Worm (Caenorhabditis elegans): ENCODE data around the gene str-260.

The str-260 gene

DNA sequence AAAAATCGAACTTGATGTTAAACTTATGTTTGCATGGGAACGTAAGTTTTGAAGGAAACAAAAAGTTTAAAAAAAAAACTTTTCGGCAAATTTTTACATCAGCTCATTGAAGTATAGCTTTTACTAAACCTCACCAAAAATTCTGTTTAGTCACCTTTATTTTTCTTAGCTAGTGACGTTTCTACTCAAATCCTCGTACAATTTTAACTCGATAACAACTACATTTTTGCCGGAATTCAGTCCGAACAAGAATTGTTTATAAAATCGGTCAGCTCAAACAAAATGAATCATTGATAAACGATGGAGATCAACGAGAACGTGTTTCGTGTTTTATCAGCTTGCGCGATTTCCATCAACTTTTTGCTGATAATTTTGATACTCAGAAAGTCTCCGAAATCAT lies at the start of gene str-260:
TSS of gene str-260 (plus strand) at position 301 of the 400 bp plus-strand sequence.
- TF ChIP-seq ceh-30 (tag; optimal IDR thresholded peaks at IDR 0.05) = no peak
- TF ChIP-seq C38D4.7 (GFP tag; optimal IDR thresholded peaks at IDR 0.05) = no peak
- TF ChIP-seq elt-2 (tag; optimal IDR thresholded peaks at IDR 0.05) = no peak
- TF ChIP-seq gmeb-2 (tag; optimal IDR thresholded peaks at IDR 0.05) = no peak
- TF ChIP-seq ets-4 (tag; optimal IDR thresholded peaks at IDR 0.05) = no peak
- no peak for TF ChIP-seq ceh-18 (tag; optimal IDR thresholded peaks at IDR 0.05)
- TF ChIP-seq tbx-2 (tag; optimal IDR thresholded peaks at IDR 0.05) = no peak
- no peak for TF ChIP-seq unc-55 (GFP tag; optimal IDR thresholded peaks at IDR 0.05)
- TF ChIP-seq ceh-9 (tag; optimal IDR thresholded peaks at IDR 0.05) = no peak
- TF ChIP-seq dve-1 (tag; optimal IDR thresholded peaks at IDR 0.05) = no peak
- TF ChIP-seq pqm-1 (tag; optimal IDR thresholded peaks at IDR 0.05) = no peak

DNA sequence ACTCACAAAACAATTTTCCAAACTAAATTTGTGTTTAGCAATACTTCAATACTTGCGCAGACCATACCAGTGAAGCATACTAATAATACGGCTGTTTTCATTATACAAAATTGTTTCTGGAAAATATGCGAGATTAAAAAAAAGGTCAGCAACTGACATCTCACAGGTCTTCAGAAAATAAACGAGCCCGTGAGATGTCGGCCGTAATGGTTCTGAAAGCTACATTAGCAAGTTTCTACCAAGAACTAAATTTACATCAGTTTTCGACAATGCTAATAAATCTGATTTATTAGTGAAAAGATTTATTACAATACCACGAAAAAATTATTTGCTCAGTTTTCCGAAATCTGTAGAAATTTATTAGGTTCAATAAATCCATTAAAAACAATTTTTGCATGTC lies 49.5 kb upstream of the str-260 start, which contains the start of gene srbc-31:
TSS of gene srbc-31 (minus strand) at position 101 of the 400 bp plus-strand sequence.
- TF ChIP-seq ceh-2 (tag; optimal IDR thresholded peaks at IDR 0.05) (no peak), ceh-6 (GFP tag; optimal IDR thresholded peaks at IDR 0.05) (no peak), ceh-45 (GFP tag; IDR thresholded peaks at IDR 0.05) (no peak), hlh-15 (tag; optimal IDR thresholded peaks at IDR 0.05) (no peak), F13H6.1 (tag; optimal IDR thresholded peaks at IDR 0.05) (no peak), C08G9.2 (tag; optimal IDR thresholded peaks at IDR 0.05) (no peak), pag-3 (tag; optimal IDR thresholded peaks at IDR 0.05; ENCODE audit: borderline replicate concordance) (no peak), nhr-232 (tag; optimal IDR thresholded peaks at IDR 0.05) (no peak), Y22D7AL.16 (tag; optimal IDR thresholded peaks at IDR 0.05) (no peak), pha-2 (tag; optimal IDR thresholded peaks at IDR 0.05) (no peak), K09A11.1 (tag; optimal IDR thresholded peaks at IDR 0.05; ENCODE audit: insufficient read depth) (no peak)

DNA sequence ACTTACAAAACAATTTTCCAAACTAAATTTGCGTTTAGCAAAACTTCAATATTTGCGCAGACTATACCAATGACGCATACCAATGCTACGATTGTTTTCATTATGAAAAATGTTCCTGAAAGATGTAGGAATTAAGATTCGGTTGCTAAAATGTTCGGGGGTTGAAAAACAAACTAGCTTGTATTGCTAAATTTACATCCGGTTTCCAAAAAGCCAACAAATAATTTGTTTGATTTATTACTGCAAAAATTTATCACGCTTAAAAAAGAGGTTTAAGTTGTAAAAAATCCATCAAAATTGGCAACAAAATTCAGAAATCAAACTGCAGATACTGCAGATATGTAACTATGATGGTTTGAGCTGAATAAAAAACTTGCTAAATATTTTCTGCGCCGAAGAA lies 46.6 kb upstream of the str-260 start, which contains the start of gene srbc-30:
TSS of gene srbc-30 (minus strand) at position 101 of the 400 bp plus-strand sequence.
- TF ChIP-seq hlh-8 (tag; optimal IDR thresholded peaks at IDR 0.05) (no peak), C08G9.2 (tag; optimal IDR thresholded peaks at IDR 0.05) (no peak), ceh-24 (tag; optimal IDR thresholded peaks at IDR 0.05) (no peak), K09A11.1 (tag; optimal IDR thresholded peaks at IDR 0.05; ENCODE audit: insufficient read depth) (no peak), tbx-2 (tag; optimal IDR thresholded peaks at IDR 0.05) (no peak), ceh-6 (GFP tag; optimal IDR thresholded peaks at IDR 0.05) (no peak), eyg-1 (tag; optimal IDR thresholded peaks at IDR 0.05) (no peak), ceh-14 (tag; optimal IDR thresholded peaks at IDR 0.05) (no peak), hlh-6 (tag; optimal IDR thresholded peaks at IDR 0.05) (no peak), pqm-1 (tag; optimal IDR thresholded peaks at IDR 0.05) (no peak), ztf-16 (tag; optimal IDR thresholded peaks at IDR 0.05) (no peak)

DNA sequence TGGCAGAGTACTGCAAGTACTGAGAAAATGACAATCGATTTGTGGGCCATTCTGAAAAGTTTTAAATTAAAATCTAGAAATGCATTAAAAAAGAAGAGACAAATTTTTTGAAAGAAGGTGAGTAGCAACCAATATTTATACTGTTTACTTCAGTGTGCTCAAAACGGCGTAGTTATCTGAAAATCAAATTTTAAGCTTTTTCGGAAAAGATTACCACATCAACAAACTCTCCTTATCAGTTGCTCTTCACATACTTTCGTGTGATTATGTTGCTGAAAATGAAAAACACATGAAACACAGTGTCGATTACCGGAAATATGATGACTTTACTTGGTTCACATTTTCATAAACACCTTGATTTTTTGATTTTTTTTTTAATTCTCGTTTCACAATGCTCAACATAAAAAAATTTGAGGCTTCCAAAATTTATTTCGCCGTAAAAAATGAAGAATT lies 44.4 kb upstream of the str-260 start, which contains the start of gene lys-7:
TSS of gene lys-7 (minus strand) at position 51 of the 453 bp plus-strand sequence.
- TF ChIP-seq syd-9 (tag; optimal IDR thresholded peaks at IDR 0.05) = no peak
- no peak for TF ChIP-seq pqm-1 (tag; optimal IDR thresholded peaks at IDR 0.05)
- no peak for TF ChIP-seq C38D4.7 (GFP tag; optimal IDR thresholded peaks at IDR 0.05)
- no peak for TF ChIP-seq C08G9.2 (tag; optimal IDR thresholded peaks at IDR 0.05)
- no peak for TF ChIP-seq ceh-31 (tag; optimal IDR thresholded peaks at IDR 0.05)
- TF ChIP-seq Y22D7AL.16 (tag; optimal IDR thresholded peaks at IDR 0.05) = no peak
- TF ChIP-seq unc-42 (tag; optimal IDR thresholded peaks at IDR 0.05) = no peak
- TF ChIP-seq F13H6.1 (tag; optimal IDR thresholded peaks at IDR 0.05) = no peak
- TF ChIP-seq lim-6 (tag; optimal IDR thresholded peaks at IDR 0.05) = no peak
- TF ChIP-seq lin-11 (tag; optimal IDR thresholded peaks at IDR 0.05) = no peak
- TF ChIP-seq sox-2 (GFP tag; IDR thresholded peaks at IDR 0.05) = no peak
- no peak for TF ChIP-seq ceh-9 (tag; optimal IDR thresholded peaks at IDR 0.05)
- TF ChIP-seq dve-1 (tag; optimal IDR thresholded peaks at IDR 0.05) = no peak
- TF ChIP-seq ceh-2 (tag; optimal IDR thresholded peaks at IDR 0.05) = no peak
- TF ChIP-seq elt-2 (tag; optimal IDR thresholded peaks at IDR 0.05) = no peak
- no peak for TF ChIP-seq tbx-2 (tag; optimal IDR thresholded peaks at IDR 0.05)
- TF ChIP-seq ceh-45 (GFP tag; IDR thresholded peaks at IDR 0.05) = no peak
- no peak for TF ChIP-seq pax-1 (tag; optimal IDR thresholded peaks at IDR 0.05)
- no peak for TF ChIP-seq K09A11.1 (tag; optimal IDR thresholded peaks at IDR 0.05; ENCODE audit: insufficient read depth)
- TF ChIP-seq fkh-10 (GFP tag; optimal IDR thresholded peaks at IDR 0.05) = no peak
